Fruit fly (Drosophila melanogaster) whole organism, embryonic: Measurements from ENCODE around the gene caps.
A peak's percentile ranks its signal among the peaks of the same experiment; 100 is the strongest.

Experiments
- Awh ChIP-seq: fragments of 200-800 bp; sonication (Bioruptor generic); IDR thresholded peaks from 2 replicates; pipeline ENCODE4, ENCODE4 v1.3.6; 2022; ENCODE audit warnings: missing biosample characterization, missing genetic modification characterization
- Bdp1 ChIP-seq: fragments of 200-800 bp; sonication (Bioruptor generic); optimal IDR thresholded peaks from 3 replicates; lab custom pipeline; 2016; ENCODE audit warnings: missing biosample characterization, missing genetic modification characterization
- Bgb ChIP-seq: fragments of 200-800 bp; sonication (Bioruptor generic); IDR thresholded peaks from 2 replicates; pipeline ENCODE4 v1.3.6; 2022; ENCODE audit warnings: missing biosample characterization, missing genetic modification characterization; ENCODE audit not compliant: partially characterized antibody
- Blimp-1 ChIP-seq: fragments of 200-800 bp; sonication (Bioruptor generic); optimal IDR thresholded peaks from 3 replicates; lab custom pipeline; 2018; ENCODE audit warnings: missing biosample characterization, missing genetic modification characterization, mild to moderate bottlenecking, moderate library complexity, missing genetic modification reagents
- CG10147 ChIP-seq: fragments of 200-800 bp; sonication (Bioruptor generic); optimal IDR thresholded peaks from 2 replicates; lab custom pipeline; 2019; ENCODE audit warnings: missing biosample characterization, mild to moderate bottlenecking, missing genetic modification characterization, moderate library complexity
- CG12659 ChIP-seq: fragments of 200-800 bp; sonication (Bioruptor generic); optimal IDR thresholded peaks from 3 replicates; lab custom pipeline; 2017; ENCODE audit warnings: mild to moderate bottlenecking, missing biosample characterization, missing genetic modification reagents, missing genetic modification characterization
- CG14860 ChIP-seq: fragments of 200-800 bp; sonication (Bioruptor generic); IDR thresholded peaks from 3 replicates; pipeline ENCODE4 v1.3.6; 2022; ENCODE audit warnings: missing biosample characterization, missing genetic modification characterization; ENCODE audit not compliant: partially characterized antibody
- CG16813 ChIP-seq: fragments of 200-800 bp; sonication (Bioruptor generic); IDR thresholded peaks from 3 replicates; pipeline ENCODE4 v1.3.6; 2022; ENCODE audit warnings: missing biosample characterization, missing genetic modification characterization; ENCODE audit not compliant: partially characterized antibody
- CG17385 ChIP-seq: fragments of 200-800 bp; sonication (Bioruptor generic); optimal IDR thresholded peaks from 3 replicates; lab custom pipeline; 2018; ENCODE audit warnings: missing biosample characterization, mild to moderate bottlenecking, missing genetic modification characterization
- CG17802 ChIP-seq: fragments of 200-800 bp; sonication (Bioruptor generic); optimal IDR thresholded peaks from 2 replicates; lab custom pipeline; 2018; ENCODE audit warnings: missing biosample characterization, mild to moderate bottlenecking, missing genetic modification characterization, moderate library complexity
- CG1792 ChIP-seq: fragments of 200-800 bp; sonication (Bioruptor generic); optimal IDR thresholded peaks from 2 replicates; lab custom pipeline; 2016; ENCODE audit warnings: missing biosample characterization, missing genetic modification characterization
- CG18011 ChIP-seq: fragments of 200-800 bp; sonication (Bioruptor generic); optimal IDR thresholded peaks from 2 replicates; lab custom pipeline; 2017; ENCODE audit warnings: missing biosample characterization, missing genetic modification characterization, mild to moderate bottlenecking, moderate library complexity, missing genotype
- CG33213 ChIP-seq: fragments of 200-800 bp; sonication (Bioruptor generic); optimal IDR thresholded peaks from 3 replicates; lab custom pipeline; 2016; ENCODE audit warnings: missing biosample characterization, missing genetic modification characterization
- CG42726 ChIP-seq: fragments of 200-800 bp; sonication (Bioruptor generic); IDR thresholded peaks from 2 replicates; pipeline ENCODE4 v1.3.6; 2022; ENCODE audit warnings: missing biosample characterization, missing genetic modification characterization; ENCODE audit not compliant: partially characterized antibody
- CG4820 ChIP-seq: fragments of 200-800 bp; sonication (Bioruptor generic); optimal IDR thresholded peaks from 3 replicates; lab custom pipeline; 2016; ENCODE audit warnings: missing biosample characterization, missing genetic modification characterization
- CG6765 ChIP-seq: fragments of 200-800 bp; sonication (Bioruptor generic); optimal IDR thresholded peaks from 3 replicates; lab custom pipeline; 2017; ENCODE audit warnings: missing biosample characterization, mild to moderate bottlenecking, missing genetic modification characterization
- CG6791 ChIP-seq: fragments of 200-800 bp; sonication (Bioruptor generic); IDR thresholded peaks from 3 replicates; pipeline ENCODE4 v1.3.6; 2022; ENCODE audit warnings: missing biosample characterization, missing genetic modification characterization; ENCODE audit not compliant: partially characterized antibody
- CG6854 ChIP-seq: fragments of 200-800 bp; sonication (Bioruptor generic); optimal IDR thresholded peaks from 3 replicates; lab custom pipeline; 2017; ENCODE audit warnings: missing biosample characterization, mild to moderate bottlenecking, missing genetic modification characterization
- CG7963 ChIP-seq: fragments of 200-800 bp; sonication (Bioruptor generic); IDR thresholded peaks from 3 replicates; pipeline ENCODE4 v1.3.6; 2022; ENCODE audit warnings: missing biosample characterization, missing genetic modification characterization; ENCODE audit not compliant: partially characterized antibody
- CG8281 ChIP-seq: fragments of 200-800 bp; sonication (Bioruptor generic); optimal IDR thresholded peaks from 2 replicates; lab custom pipeline; 2018; ENCODE audit warnings: missing biosample characterization, mild to moderate bottlenecking, missing genetic modification characterization, moderate library complexity
- CG8478 ChIP-seq: fragments of >200 bp; optimal IDR thresholded peaks from 2 replicates; lab custom pipeline; 2018
- Chrac-16 ChIP-seq: fragments of 200-800 bp; sonication (Bioruptor generic); optimal IDR thresholded peaks from 3 replicates; lab custom pipeline; 2016; ENCODE audit warnings: missing biosample characterization, missing genetic modification characterization
- CoRest ChIP-seq: fragments of 200-800 bp; sonication (Bioruptor generic); optimal IDR thresholded peaks from 3 replicates; lab custom pipeline; 2018; ENCODE audit warnings: missing biosample characterization, mild to moderate bottlenecking, missing genetic modification characterization, moderate library complexity
- Dip2 ChIP-seq: fragments of 200-800 bp; sonication (Bioruptor generic); IDR thresholded peaks from 2 replicates; pipeline ENCODE4 v1.3.6; 2022; ENCODE audit warnings: missing biosample characterization, missing genetic modification characterization
- Dll ChIP-seq: fragments of 200-800 bp; sonication (Bioruptor generic); IDR thresholded peaks from 4 replicates; pipeline ENCODE4 v1.3.6; 2022; ENCODE audit warnings: missing biosample characterization, missing genetic modification characterization; ENCODE audit not compliant: partially characterized antibody
- Doc2 ChIP-seq: fragments of 200-800 bp; sonication (Bioruptor generic); IDR thresholded peaks from 2 replicates; pipeline ENCODE4 v1.3.6; 2022; ENCODE audit warnings: missing biosample characterization, missing genetic modification characterization
- HHEX ChIP-seq: fragments of 200-800 bp; sonication (Bioruptor generic); optimal IDR thresholded peaks from 3 replicates; lab custom pipeline; 2017; ENCODE audit warnings: missing biosample characterization, mild to moderate bottlenecking, missing genetic modification characterization, missing genetic modification reagents
- HLH4C ChIP-seq: fragments of 200-800 bp; sonication (Bioruptor generic); IDR thresholded peaks from 3 replicates; pipeline ENCODE4 v1.3.6; 2022; ENCODE audit warnings: missing biosample characterization, missing genetic modification characterization; ENCODE audit not compliant: partially characterized antibody
- Hr3 ChIP-seq: fragments of 200-800 bp; sonication (Bioruptor generic); optimal IDR thresholded peaks from 3 replicates; lab custom pipeline; 2016; ENCODE audit warnings: missing biosample characterization, missing genetic modification characterization
- NfI ChIP-seq: fragments of 200-800 bp; sonication (Bioruptor generic); optimal IDR thresholded peaks from 3 replicates; lab custom pipeline; 2018; ENCODE audit warnings: missing biosample characterization, mild to moderate bottlenecking, missing genetic modification characterization, moderate library complexity
- Oaz ChIP-seq: fragments of 200-800 bp; sonication (Bioruptor generic); IDR thresholded peaks from 2 replicates; pipeline ENCODE4 v1.3.6; 2022; ENCODE audit warnings: missing biosample characterization, missing genetic modification characterization
- Rx ChIP-seq: fragments of 200-800 bp; sonication (Bioruptor generic); IDR thresholded peaks from 2 replicates; pipeline ENCODE4 v1.3.6; 2022; ENCODE audit warnings: missing biosample characterization, missing genetic modification characterization
- Scr ChIP-seq: fragments of 200-800 bp; sonication (Bioruptor generic); IDR thresholded peaks from 2 replicates; pipeline ENCODE4 v1.3.6; 2022; ENCODE audit warnings: missing biosample characterization, missing genetic modification characterization; ENCODE audit not compliant: partially characterized antibody
- Stat92E ChIP-seq, 3 experiments: fragments of >200 bp in 2 of 3; fragments of 200-800 bp in 1 of 3; sonication (Bioruptor generic) in 1 of 3; optimal IDR thresholded peaks; 2 replicates each; lab custom pipeline; 2017 to 2019; ENCODE audit warnings: missing biosample characterization in 3 of 3, missing genetic modification characterization in 3 of 3, mild to moderate bottlenecking in 1 of 3, moderate library complexity in 1 of 3
- abd-A ChIP-seq: fragments of 200-800 bp; sonication (Bioruptor generic); optimal IDR thresholded peaks from 3 replicates; lab custom pipeline; 2019; ENCODE audit warnings: missing biosample characterization, mild to moderate bottlenecking, missing genetic modification characterization, moderate library complexity
- amos ChIP-seq: fragments of 200-800 bp; sonication (Bioruptor generic); IDR thresholded peaks from 2 replicates; pipeline ENCODE4 v1.3.6; 2022; ENCODE audit warnings: missing biosample characterization, missing genetic modification characterization; ENCODE audit not compliant: partially characterized antibody
- aop ChIP-seq: fragments of 200-800 bp; sonication (Bioruptor generic); IDR thresholded peaks from 2 replicates; pipeline ENCODE4 v1.3.6; 2022; ENCODE audit warnings: missing biosample characterization, missing genetic modification characterization
- croc ChIP-seq: fragments of 200-800 bp; sonication (Bioruptor generic); conservative IDR thresholded peaks from 3 replicates; pipeline ENCODE4 v1.3.6; 2022; ENCODE audit warnings: missing biosample characterization, missing genetic modification characterization
- danr ChIP-seq: fragments of 200-800 bp; sonication (Bioruptor generic); IDR thresholded peaks from 2 replicates; pipeline ENCODE4 v1.3.6; 2022; ENCODE audit warnings: missing biosample characterization, missing genetic modification characterization
- emc ChIP-seq: fragments of 200-800 bp; sonication (Bioruptor generic); optimal IDR thresholded peaks from 2 replicates; lab custom pipeline; 2016; ENCODE audit warnings: missing biosample characterization, missing genetic modification characterization
- knrl ChIP-seq: fragments of 200-800 bp; sonication (Bioruptor generic); IDR thresholded peaks from 3 replicates; pipeline ENCODE4 v1.3.6; 2022; ENCODE audit warnings: missing biosample characterization, missing genetic modification characterization; ENCODE audit not compliant: partially characterized antibody
- lilli ChIP-seq: fragments of 200-800 bp; sonication (Bioruptor generic); optimal IDR thresholded peaks from 3 replicates; lab custom pipeline; 2016; ENCODE audit warnings: missing biosample characterization, missing genetic modification characterization
- maf-S ChIP-seq: fragments of 200-800 bp; sonication (Bioruptor generic); optimal IDR thresholded peaks from 2 replicates; lab custom pipeline; 2016; ENCODE audit warnings: missing biosample characterization, missing genetic modification characterization
- pho ChIP-seq: fragments of 200-800 bp; sonication (Bioruptor generic); optimal IDR thresholded peaks from 2 replicates; lab custom pipeline; 2016; ENCODE audit warnings: missing biosample characterization, missing genetic modification characterization
- sd ChIP-seq: fragments of 200-800 bp; sonication (Bioruptor generic); optimal IDR thresholded peaks from 3 replicates; lab custom pipeline; 2018; ENCODE audit warnings: missing biosample characterization, mild to moderate bottlenecking, missing genetic modification characterization, moderate library complexity
- sim ChIP-seq: fragments of 200-800 bp; sonication (Bioruptor generic); IDR thresholded peaks from 2 replicates; pipeline ENCODE4 v1.3.6; 2022; ENCODE audit warnings: missing biosample characterization, missing genetic modification characterization
- tll ChIP-seq, 2 experiments: fragments of 200-800 bp in 1 of 2; fragments of >200 bp in 1 of 2; sonication (Bioruptor generic) in 1 of 2; optimal IDR thresholded peaks; 2 replicates each; lab custom pipeline; 2017 to 2019; ENCODE audit warnings: missing biosample characterization in 2 of 2, missing genetic modification characterization in 2 of 2, mild to moderate bottlenecking in 1 of 2, moderate library complexity in 1 of 2
- unpg ChIP-seq: fragments of 200-800 bp; sonication (Bioruptor generic); optimal IDR thresholded peaks from 3 replicates; lab custom pipeline; 2018; ENCODE audit warnings: missing biosample characterization, mild to moderate bottlenecking, missing genetic modification characterization, moderate library complexity

caps gene

dm6 chr3L:13211085-13211759 lies 17.3 kb upstream of the caps start:
- TF ChIP-seq CG7963 (GFP tag; lab: Robert Waterston, UW) (0 out of 3 replicates have a peak, but pooled peaks have one; percentile 29), unpg (no peak), aop (no peak), CG6791 (GFP tag; lab: Robert Waterston, UW) (peak; percentile 66), Bgb (0 out of 2 replicates have a peak, but pooled peaks have one; percentile 17), Scr (GFP tag; lab: Robert Waterston, UW) (peak; percentile 42), CG8281 (tag; lab: Kevin White, UChicago) (no peak), abd-A (tag; lab: Kevin White, UChicago) (no peak), CG33213 (GFP tag; lab: Kevin White, UChicago) (no peak), Hr3 (GFP tag; lab: Kevin White, UChicago) (no peak), CG16813 (GFP tag; lab: Robert Waterston, UW) (peak; percentile 53; the same call in 2 of the 3 replicates), CG42726 (GFP tag; lab: Robert Waterston, UW) (peak; percentile 44; the same call in 1 of the 2 replicates), HLH4C (GFP tag; lab: Robert Waterston, UW) (0 out of 3 replicates have a peak, but pooled peaks have one; percentile 43), croc (GFP tag; lab: Robert Waterston, UW) (no peak), CG12659 (GFP tag; lab: Kevin White, UChicago) (no peak), Doc2 (GFP tag; lab: Robert Waterston, UW) (no peak), knrl (peak; percentile 31; the same call in 1 of the 3 replicates), maf-S (no peak), NfI (GFP tag; lab: Kevin White, UChicago) (no peak), Dip2 (GFP tag; lab: Robert Waterston, UW) (no peak), CG17802 (tag; lab: Kevin White, UChicago) (no peak), Oaz (GFP tag; lab: Robert Waterston, UW) (no peak), amos (peak; percentile 61; the same call in 1 of the 2 replicates), Rx (GFP tag; lab: Robert Waterston, UW) (no peak), HHEX (GFP tag; lab: Kevin White, UChicago) (no peak), CG4820 (GFP tag; lab: Kevin White, UChicago) (no peak), Bdp1 (GFP tag; lab: Kevin White, UChicago) (peak; percentile 91), pho (GFP tag; lab: Kevin White, UChicago) (no peak), Chrac-16 (GFP tag; lab: Kevin White, UChicago) (no peak), CG17385 (GFP tag; lab: Kevin White, UChicago) (no peak), danr (no peak), Blimp-1 (GFP tag; lab: Kevin White, UChicago) (peak; percentile 90), CG14860 (no peak), CG6765 (GFP tag; lab: Kevin White, UChicago) (no peak), CG10147 (no peak)
- TF ChIP-seq, all 482 proteins: peak for 11

dm6 chr3L:13212196-13212595 lies 16.3 kb upstream of the caps start:
- TF ChIP-seq sim (GFP tag; lab: Robert Waterston, UW) (no peak), CG6854 (GFP tag; lab: Kevin White, UChicago) (no peak), lilli (GFP tag; lab: Kevin White, UChicago) (no peak), emc (GFP tag; lab: Kevin White, UChicago) (no peak), CG18011 (GFP tag; lab: Kevin White, UChicago) (no peak), Dll (0 out of 4 replicates have a peak, but pooled peaks have one; percentile 12), CG1792 (GFP tag; lab: Kevin White, UChicago) (no peak), CG8478 (lab: Kevin White, UChicago) (no peak), CG16813 (GFP tag; lab: Robert Waterston, UW) (peak; percentile 52; the same call in 2 of the 3 replicates), CoRest (tag; lab: Kevin White, UChicago) (no peak), tll (GFP tag; optimal IDR thresholded peaks at IDR 0.05; lab: Kevin White, UChicago) (peak in 1 of 2 experiments; percentile 20), sd (tag; lab: Kevin White, UChicago) (no peak), Awh (GFP tag; lab: Robert Waterston, UW) (0 out of 2 replicates have a peak, but pooled peaks have one; percentile 36), Stat92E (GFP tag; optimal IDR thresholded peaks at IDR 0.05; lab: Kevin White, UChicago) (no peak), HLH4C (GFP tag; lab: Robert Waterston, UW) (peak; percentile 43; the same call in 1 of the 3 replicates)
